Worm (Caenorhabditis elegans): Measurements from ENCODE around the gene K04A8.19.

The K04A8.19 gene

ce11 chrV:6517305-6518224 is 36.6 kb downstream of the K04A8.19 start:
- no peak for TF ChIP-seq egl-27 (tag; optimal IDR thresholded peaks at IDR 0.05)
- no peak for TF ChIP-seq gmeb-1 (tag; optimal IDR thresholded peaks at IDR 0.05)
- no peak for TF ChIP-seq nhr-12 (tag; optimal IDR thresholded peaks at IDR 0.05)
- TF ChIP-seq nhr-11 (tag; optimal IDR thresholded peaks at IDR 0.05) = no peak
- TF ChIP-seq ZK546.5 (tag; optimal IDR thresholded peaks at IDR 0.05) = no peak
- no peak for TF ChIP-seq unc-55 (GFP tag; optimal IDR thresholded peaks at IDR 0.05)
- peak; percentile 45 for TF ChIP-seq sem-4 (tag; optimal IDR thresholded peaks at IDR 0.05)
- TF ChIP-seq zag-1 (tag; optimal IDR thresholded peaks at IDR 0.05) = no peak
- peak; percentile 81 for TF ChIP-seq crh-2 (tag; optimal IDR thresholded peaks at IDR 0.05)
- TF ChIP-seq dmd-4 (tag; optimal IDR thresholded peaks at IDR 0.05) = no peak
- no peak for TF ChIP-seq lin-13 (GFP tag; optimal IDR thresholded peaks at IDR 0.05)
- no peak for TF ChIP-seq ztf-4 (tag; optimal IDR thresholded peaks at IDR 0.05)
- TF ChIP-seq nhr-77 (tag; optimal IDR thresholded peaks at IDR 0.05) = no peak
- TF ChIP-seq R02D3.7 (tag; optimal IDR thresholded peaks at IDR 0.05) = no peak
- TF ChIP-seq nhr-6 (tag; optimal IDR thresholded peaks at IDR 0.05) = peak; percentile 32
- TF ChIP-seq nhr-129 (tag; optimal IDR thresholded peaks at IDR 0.05) = peak; percentile 86
- TF ChIP-seq elt-3 (tag; optimal IDR thresholded peaks at IDR 0.05) = no peak
- peak; percentile 89 for TF ChIP-seq sma-9 (GFP tag; optimal IDR thresholded peaks at IDR 0.05)
- TF ChIP-seq sma-9 (tag; optimal IDR thresholded peaks at IDR 0.05) = no peak
- TF ChIP-seq sma-3 (GFP tag; optimal IDR thresholded peaks at IDR 0.05) = peak; percentile 32
- no peak for TF ChIP-seq aly-2 (tag; optimal IDR thresholded peaks at IDR 0.05)
- TF ChIP-seq alr-1 (tag; optimal IDR thresholded peaks at IDR 0.05) = no peak
- TF ChIP-seq ztf-11 (tag; optimal IDR thresholded peaks at IDR 0.05) = no peak
- TF ChIP-seq snpc-4 (tag; optimal IDR thresholded peaks at IDR 0.05) = no peak
- no peak for TF ChIP-seq mab-5 (tag; optimal IDR thresholded peaks at IDR 0.05)
- no peak for TF ChIP-seq unc-39 (tag; optimal IDR thresholded peaks at IDR 0.05)
- no peak for TF ChIP-seq ceh-16 (tag; optimal IDR thresholded peaks at IDR 0.05)
- TF ChIP-seq C34F6.9 (tag; optimal IDR thresholded peaks at IDR 0.05) = peak; percentile 71
- no peak for TF ChIP-seq ztf-1 (GFP tag; conservative IDR thresholded peaks at IDR 0.05)
- peak; percentile 60 for TF ChIP-seq F13H6.1 (tag; optimal IDR thresholded peaks at IDR 0.05)
- TF ChIP-seq peb-1 (tag; optimal IDR thresholded peaks at IDR 0.05) = no peak
- TF ChIP-seq nhr-10 (tag; optimal IDR thresholded peaks at IDR 0.05) = no peak
- TF ChIP-seq ceh-82 (tag; optimal IDR thresholded peaks at IDR 0.05) = no peak
- TF ChIP-seq skn-1 (tag; optimal IDR thresholded peaks at IDR 0.05) = no peak
- no peak for TF ChIP-seq nhr-237 (tag; optimal IDR thresholded peaks at IDR 0.05)
- peak; percentile 16 for TF ChIP-seq ama-1 (optimal IDR thresholded peaks at IDR 0.05)
- no peak for TF ChIP-seq mbf-1 (tag; optimal IDR thresholded peaks at IDR 0.05)
- TF ChIP-seq nhr-23 (tag; optimal IDR thresholded peaks at IDR 0.05) = no peak
- peak; percentile 75 for TF ChIP-seq fos-1 (tag; optimal IDR thresholded peaks at IDR 0.05)
- peak in 1 of 2 experiments; percentile 46 for TF ChIP-seq lsy-2 (tag; optimal IDR thresholded peaks at IDR 0.05)
- no peak for TF ChIP-seq lin-11 (tag; optimal IDR thresholded peaks at IDR 0.05)
- peak; percentile 74 for TF ChIP-seq nhr-25 (tag; optimal IDR thresholded peaks at IDR 0.05)
- peak in 1 of 2 experiments; percentile 50 for TF ChIP-seq mdl-1 (tag; optimal IDR thresholded peaks at IDR 0.05)
- TF ChIP-seq lin-39 (tag; optimal IDR thresholded peaks at IDR 0.05) = no peak
- TF ChIP-seq blmp-1 (tag; optimal IDR thresholded peaks at IDR 0.05; ENCODE audit: insufficient read depth) = peak; percentile 96
- TF ChIP-seq Y55F3AM.14 (GFP tag; optimal IDR thresholded peaks at IDR 0.05) = peak; percentile 30
- no peak for TF ChIP-seq unc-62 (GFP tag; optimal IDR thresholded peaks at IDR 0.05)
- no peak for TF ChIP-seq elt-1 (tag; optimal IDR thresholded peaks at IDR 0.05)
- peak; percentile 72 for TF ChIP-seq nhr-21 (tag; optimal IDR thresholded peaks at IDR 0.05)

Data from whole organism, L2 larva.